Worm (Caenorhabditis elegans) whole organism, L2 larva: ENCODE data around the gene eelo-1.

Source experiments
- C34F6.9 ChIP-seq: fragments of 150-350 bp; optimal IDR thresholded peaks from 2 replicates; lab custom pipeline; 2014; ENCODE audit warnings: missing biosample characterization, missing genetic modification characterization
- F13H6.1 ChIP-seq: sonication (generic microtip); optimal IDR thresholded peaks from 2 replicates; lab custom pipeline; 2016; ENCODE audit warnings: missing genetic modification characterization, missing compliant biosample characterization
- Y55F3AM.14 ChIP-seq: fragments of 200-800 bp; sonication (Bioruptor generic); optimal IDR thresholded peaks from 2 replicates; lab custom pipeline; 2018; ENCODE audit warnings: mild to moderate bottlenecking, missing genetic modification characterization, missing compliant biosample characterization
- ZK546.5 ChIP-seq: sonication (generic microtip); optimal IDR thresholded peaks from 2 replicates; lab custom pipeline; 2017; ENCODE audit warnings: missing biosample characterization, missing genetic modification characterization
- alr-1 ChIP-seq: fragments of 150-350 bp; optimal IDR thresholded peaks from 2 replicates; lab custom pipeline; 2014; ENCODE audit warnings: missing biosample characterization, missing genetic modification characterization
- aly-2 ChIP-seq: fragments of 150-350 bp; optimal IDR thresholded peaks from 2 replicates; lab custom pipeline; 2014; ENCODE audit warnings: missing biosample characterization, missing genetic modification characterization
- blmp-1 ChIP-seq: sonication (generic microtip); optimal IDR thresholded peaks from 2 replicates; lab custom pipeline; 2017; ENCODE audit warnings: missing genetic modification characterization, mild to moderate bottlenecking, missing compliant biosample characterization, antibody characterized with exemption, moderate library complexity; ENCODE audit not compliant: insufficient read depth
- ceh-16 ChIP-seq: fragments of 150-350 bp; optimal IDR thresholded peaks from 2 replicates; lab custom pipeline; 2014; ENCODE audit warnings: missing biosample characterization, missing genetic modification characterization
- ceh-82 ChIP-seq: fragments of 150-350 bp; optimal IDR thresholded peaks from 2 replicates; lab custom pipeline; 2014; ENCODE audit warnings: missing biosample characterization, missing genetic modification characterization
- crh-2 ChIP-seq: sonication (generic microtip); optimal IDR thresholded peaks from 2 replicates; lab custom pipeline; 2017; ENCODE audit warnings: missing biosample characterization, missing genetic modification characterization
- dmd-4 ChIP-seq: sonication (generic microtip); optimal IDR thresholded peaks from 2 replicates; lab custom pipeline; 2017; ENCODE audit warnings: missing biosample characterization, missing genetic modification characterization
- egl-27 ChIP-seq: sonication (generic microtip); optimal IDR thresholded peaks from 3 replicates; lab custom pipeline; 2017; ENCODE audit warnings: missing biosample characterization, missing genetic modification reagents, missing genetic modification characterization
- elt-1 ChIP-seq: fragments of 150-350 bp; optimal IDR thresholded peaks from 2 replicates; lab custom pipeline; 2014; ENCODE audit warnings: missing biosample characterization, missing genetic modification characterization
- elt-3 ChIP-seq: sonication (generic microtip); optimal IDR thresholded peaks from 2 replicates; lab custom pipeline; 2017; ENCODE audit warnings: missing biosample characterization, missing genetic modification characterization
- fos-1 ChIP-seq: fragments of 150-350 bp; optimal IDR thresholded peaks from 2 replicates; lab custom pipeline; 2014; ENCODE audit warnings: missing biosample characterization, missing genetic modification characterization
- gmeb-1 ChIP-seq: fragments of 150-350 bp; optimal IDR thresholded peaks from 2 replicates; lab custom pipeline; 2014; ENCODE audit warnings: missing biosample characterization, missing genetic modification characterization
- lin-13 ChIP-seq: fragments of 150-350 bp; optimal IDR thresholded peaks from 2 replicates; lab custom pipeline; 2014; ENCODE audit warnings: missing biosample characterization, missing genetic modification reagents, missing genetic modification characterization
- lin-39 ChIP-seq: fragments of 150-350 bp; optimal IDR thresholded peaks from 2 replicates; lab custom pipeline; 2014; ENCODE audit warnings: missing biosample characterization, missing genetic modification reagents, missing genetic modification characterization
- lsy-2 ChIP-seq, 2 experiments: fragments of 150-350 bp in 1 of 2; sonication (generic microtip) in 1 of 2; optimal IDR thresholded peaks; 2 replicates each; lab custom pipeline; 2014 to 2017; ENCODE audit warnings: missing biosample characterization in 2 of 2, missing genetic modification characterization in 2 of 2
- mab-5 ChIP-seq: fragments of 150-350 bp; optimal IDR thresholded peaks from 2 replicates; lab custom pipeline; 2014; ENCODE audit warnings: missing biosample characterization, missing genetic modification characterization
- mbf-1 ChIP-seq: sonication (generic microtip); optimal IDR thresholded peaks from 2 replicates; lab custom pipeline; 2017; ENCODE audit warnings: missing biosample characterization, missing genetic modification characterization
- mdl-1 ChIP-seq, 2 experiments: fragments of 150-350 bp in 1 of 2; sonication (generic microtip) in 1 of 2; optimal IDR thresholded peaks; 2 replicates each; lab custom pipeline; 2017; ENCODE audit warnings: missing biosample characterization in 2 of 2, missing genetic modification characterization in 2 of 2
- nhr-12 ChIP-seq: fragments of 150-350 bp; optimal IDR thresholded peaks from 2 replicates; lab custom pipeline; 2014; ENCODE audit warnings: missing biosample characterization, missing genetic modification characterization
- nhr-129 ChIP-seq: fragments of 150-350 bp; optimal IDR thresholded peaks from 2 replicates; lab custom pipeline; 2014; ENCODE audit warnings: missing biosample characterization, missing genetic modification characterization
- nhr-21 ChIP-seq: fragments of 150-350 bp; optimal IDR thresholded peaks from 2 replicates; lab custom pipeline; 2014; ENCODE audit warnings: missing biosample characterization, missing genetic modification characterization
- nhr-23 ChIP-seq: fragments of 150-350 bp; optimal IDR thresholded peaks from 2 replicates; lab custom pipeline; 2014; ENCODE audit warnings: missing biosample characterization, missing genetic modification reagents, missing genetic modification characterization
- nhr-237 ChIP-seq: fragments of 150-350 bp; optimal IDR thresholded peaks from 2 replicates; lab custom pipeline; 2014; ENCODE audit warnings: missing biosample characterization, missing genetic modification characterization
- nhr-25 ChIP-seq: fragments of 150-350 bp; sonication (generic microtip); optimal IDR thresholded peaks from 3 replicates; lab custom pipeline; 2014; ENCODE audit warnings: missing biosample characterization, missing genetic modification characterization
- nhr-6 ChIP-seq: fragments of 150-350 bp; optimal IDR thresholded peaks from 2 replicates; lab custom pipeline; 2014; ENCODE audit warnings: missing biosample characterization, missing genetic modification characterization
- nhr-77 ChIP-seq: fragments of 150-350 bp; optimal IDR thresholded peaks from 2 replicates; lab custom pipeline; 2014; ENCODE audit warnings: missing biosample characterization, missing genetic modification characterization
- peb-1 ChIP-seq: fragments of 150-350 bp; optimal IDR thresholded peaks from 2 replicates; lab custom pipeline; 2014; ENCODE audit warnings: missing biosample characterization, missing genetic modification characterization
- sem-4 ChIP-seq: fragments of 150-350 bp; optimal IDR thresholded peaks from 2 replicates; lab custom pipeline; 2014; ENCODE audit warnings: missing biosample characterization, missing genetic modification reagents, missing genetic modification characterization
- skn-1 ChIP-seq: sonication (generic microtip); optimal IDR thresholded peaks from 2 replicates; lab custom pipeline; 2017; ENCODE audit warnings: missing biosample characterization, missing genetic modification characterization
- sma-3 ChIP-seq: sonication (generic microtip); optimal IDR thresholded peaks from 2 replicates; lab custom pipeline; 2016; ENCODE audit warnings: missing genetic modification reagents, missing genetic modification characterization, missing compliant biosample characterization
- sma-9 ChIP-seq, 2 experiments: fragments of 150-350 bp in 1 of 2; sonication (generic microtip) in 1 of 2; optimal IDR thresholded peaks; 2 replicates each; lab custom pipeline; 2014 to 2016; ENCODE audit warnings: missing genetic modification characterization in 2 of 2, mild to moderate bottlenecking in 1 of 2, missing biosample characterization in 1 of 2, missing compliant biosample characterization in 1 of 2, missing genetic modification reagents in 1 of 2, moderate library complexity in 1 of 2
- snpc-4 ChIP-seq: fragments of 150-350 bp; optimal IDR thresholded peaks from 2 replicates; lab custom pipeline; 2014; ENCODE audit warnings: missing biosample characterization, missing genetic modification characterization
- unc-39 ChIP-seq: fragments of 150-350 bp; optimal IDR thresholded peaks from 2 replicates; lab custom pipeline; 2014; ENCODE audit warnings: missing biosample characterization, missing genetic modification characterization
- unc-55 ChIP-seq: fragments of 150-350 bp; sonication (generic microtip); optimal IDR thresholded peaks from 3 replicates; lab custom pipeline; 2014; ENCODE audit warnings: missing biosample characterization, missing genetic modification reagents, missing genetic modification characterization
- unc-62 ChIP-seq: fragments of 150-350 bp; optimal IDR thresholded peaks from 2 replicates; lab custom pipeline; 2014; ENCODE audit warnings: missing biosample characterization, missing genetic modification reagents, missing genetic modification characterization
- ztf-1 ChIP-seq: fragments of 200-800 bp; sonication (Bioruptor generic); conservative IDR thresholded peaks from 2 replicates; pipeline ENCODE4 v1.3.6; 2022; ENCODE audit warnings: missing genetic modification characterization, missing compliant biosample characterization
- ztf-11 ChIP-seq: sonication (generic microtip); optimal IDR thresholded peaks from 2 replicates; lab custom pipeline; 2017; ENCODE audit warnings: missing biosample characterization, missing genetic modification characterization
- ztf-4 ChIP-seq: fragments of 150-350 bp; optimal IDR thresholded peaks from 2 replicates; lab custom pipeline; 2014; ENCODE audit warnings: missing biosample characterization, missing genetic modification characterization

Gene eelo-1

ce11 chrIII:1600670-1601194 is 42.4 kb upstream of the eelo-1 start, which contains the start of gene sms-3:
sms-3 (minus strand) TSS chrIII:1601144.
- TF ChIP-seq lsy-2 (tag; optimal IDR thresholded peaks at IDR 0.05; lab: Kevin White, UChicago): peak in 1 of 2 experiments; percentile 3
- TF ChIP-seq sem-4: no peak

- TF ChIP-seq F13H6.1 (tag; lab: Kevin White, UChicago): no peak
- no peak for TF ChIP-seq ztf-11 (tag; lab: Kevin White, UChicago)
- no peak for TF ChIP-seq Y55F3AM.14 (GFP tag; lab: Kevin White, UChicago)
- no peak for TF ChIP-seq gmeb-1 (tag; lab: Kevin White, UChicago)
- TF ChIP-seq nhr-23: no peak
- no peak for TF ChIP-seq mbf-1 (tag; lab: Kevin White, UChicago)
- no peak for TF ChIP-seq fos-1 (tag; lab: Kevin White, UChicago)
These were observed 40.6 kb upstream of the eelo-1 start for ce11 chrIII:1598927-1599326.

DNA sequence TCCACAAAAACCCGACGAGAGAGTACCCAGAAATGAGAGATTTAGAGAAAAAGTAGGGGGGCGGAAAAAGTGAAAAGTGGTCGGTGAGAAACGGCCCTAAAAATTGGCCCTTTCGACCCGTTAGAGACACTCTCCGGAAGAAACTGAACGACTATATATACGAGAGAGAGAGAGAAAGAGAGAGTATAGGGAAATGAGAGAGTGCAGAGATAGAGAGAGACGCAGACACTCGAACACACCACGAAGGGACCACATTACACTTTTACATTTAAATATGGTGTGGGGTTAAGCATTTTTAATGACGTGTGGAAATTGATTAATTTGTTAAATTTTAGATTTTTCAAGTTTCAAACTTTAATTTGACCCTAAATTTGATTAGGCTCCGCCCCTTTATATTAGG is 33.4 kb upstream of the eelo-1 start:
- peak; percentile 47 for TF ChIP-seq C34F6.9 (tag; lab: Kevin White, UChicago)
- TF ChIP-seq lsy-2 (tag; optimal IDR thresholded peaks at IDR 0.05; lab: Kevin White, UChicago): peak in 1 of 2 experiments; percentile 72
- no peak for TF ChIP-seq nhr-21
- TF ChIP-seq lin-39 (tag; lab: Kevin White, UChicago): no peak
- TF ChIP-seq unc-39: no peak
- no peak for TF ChIP-seq F13H6.1 (tag; lab: Kevin White, UChicago)
- no peak for TF ChIP-seq fos-1 (tag; lab: Kevin White, UChicago)
- no peak for TF ChIP-seq nhr-12
- no peak for TF ChIP-seq mbf-1 (tag; lab: Kevin White, UChicago)
- TF ChIP-seq dmd-4: no peak
- no peak for TF ChIP-seq alr-1 (tag; lab: Kevin White, UChicago)
- TF ChIP-seq aly-2 (tag; lab: Kevin White, UChicago): no peak
- no peak for TF ChIP-seq ceh-16
- TF ChIP-seq ztf-4 (tag; lab: Kevin White, UChicago): no peak
- peak; percentile 49 for TF ChIP-seq lin-13 (GFP tag; lab: Kevin White, UChicago)
- TF ChIP-seq mab-5 (tag; lab: Kevin White, UChicago): peak; percentile 8
- TF ChIP-seq unc-62: no peak
- TF ChIP-seq egl-27 (tag; lab: Kevin White, UChicago): no peak
- TF ChIP-seq Y55F3AM.14 (GFP tag; lab: Kevin White, UChicago): no peak
- TF ChIP-seq ceh-82 (tag; lab: Kevin White, UChicago): no peak
- no peak for TF ChIP-seq sma-9 (GFP tag; optimal IDR thresholded peaks at IDR 0.05; lab: Kevin White, UChicago)
- TF ChIP-seq sma-9 (tag; optimal IDR thresholded peaks at IDR 0.05; lab: Kevin White, UChicago): no peak
- TF ChIP-seq nhr-237 (tag; lab: Kevin White, UChicago): no peak
- no peak for TF ChIP-seq nhr-129 (tag; lab: Kevin White, UChicago)
- TF ChIP-seq elt-1: no peak
- TF ChIP-seq ztf-1 (GFP tag; lab: Robert Waterston, UW): no peak
- TF ChIP-seq nhr-25: no peak
- no peak for TF ChIP-seq peb-1
- no peak for TF ChIP-seq nhr-77
- TF ChIP-seq snpc-4 (tag; lab: Kevin White, UChicago): no peak
- no peak for TF ChIP-seq ztf-11 (tag; lab: Kevin White, UChicago)
- no peak for TF ChIP-seq elt-3 (tag; lab: Kevin White, UChicago)
- TF ChIP-seq sem-4: no peak
- TF ChIP-seq skn-1: no peak
- peak; percentile 32 for TF ChIP-seq unc-55
- TF ChIP-seq ZK546.5 (tag; lab: Kevin White, UChicago): no peak
- TF ChIP-seq gmeb-1 (tag; lab: Kevin White, UChicago): no peak
- TF ChIP-seq nhr-6 (tag; lab: Kevin White, UChicago): no peak
- TF ChIP-seq sma-3 (GFP tag; lab: Kevin White, UChicago): no peak
- TF ChIP-seq crh-2 (tag; lab: Kevin White, UChicago): peak; percentile 39
- no peak for TF ChIP-seq mdl-1 (tag; optimal IDR thresholded peaks at IDR 0.05; lab: Kevin White, UChicago)
- TF ChIP-seq nhr-23: no peak
- TF ChIP-seq blmp-1 (tag; lab: Kevin White, UChicago): no peak
- TF ChIP-seq, all 48 proteins: peak for 6
